Worm (Caenorhabditis elegans) whole organism, L4/young adult: ENCODE measurements around the gene asm-2.

ENCODE experiments used
- dao-5 ChIP-seq: sonication (generic microtip); optimal IDR thresholded peaks from 2 replicates; lab custom pipeline; 2016; ENCODE audit warnings: missing genotype, missing genetic modification characterization, moderate library complexity, missing compliant biosample characterization
- him-1 ChIP-seq: sonication (generic microtip); optimal IDR thresholded peaks from 2 replicates; lab custom pipeline; 2016; ENCODE audit warnings: missing genotype, missing genetic modification reagents, missing genetic modification characterization, missing compliant biosample characterization

DNA sequence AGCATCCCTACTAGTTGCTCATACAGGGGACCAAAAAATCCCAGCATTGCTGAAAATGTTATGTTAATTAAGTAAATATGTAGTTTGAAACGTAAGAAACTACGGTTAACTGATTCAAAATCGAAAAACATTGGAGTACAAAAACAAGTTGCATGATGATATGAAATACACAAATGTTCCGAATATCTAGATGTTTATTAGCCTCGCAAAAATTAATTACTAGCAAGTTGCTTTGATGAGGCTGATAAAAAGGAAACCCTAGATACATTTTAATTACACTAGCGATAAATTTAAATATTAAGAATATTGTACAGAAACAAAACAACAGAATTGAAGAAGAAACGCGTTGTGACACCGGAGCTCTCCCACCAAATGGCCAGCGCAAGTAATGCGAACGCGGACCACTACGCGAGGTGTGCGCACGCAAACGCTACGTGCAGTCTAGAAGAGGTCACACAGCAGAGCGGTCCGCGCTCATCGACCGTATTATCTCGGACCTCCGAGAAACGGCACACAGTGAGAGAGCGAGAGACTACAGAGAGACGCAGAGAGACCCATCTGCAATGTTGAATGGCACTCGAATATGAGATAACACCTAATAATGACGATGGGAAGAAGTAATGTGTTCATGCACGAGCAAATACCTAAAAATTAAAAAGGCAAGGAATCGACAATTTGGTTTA is 27.2 kb downstream of the asm-2 start, which contains the start of gene inx-2:
- TF ChIP-seq him-1 (tag; lab: Kevin White, UChicago), result no peak
- TF ChIP-seq dao-5 (tag; lab: Kevin White, UChicago), result no peak
